Worm (Caenorhabditis elegans) whole organism, L1 larva: ENCODE results near the gene Y6G8.6.
A peak's percentile ranks its signal among the peaks of the same experiment; 100 is the strongest.

Experiments
- ama-1 ChIP-seq: fragments of 150-350 bp; optimal IDR thresholded peaks from 2 replicates; lab custom pipeline; 2014
- egl-27 ChIP-seq, 2 experiments: fragments of 150-350 bp in 1 of 2; sonication (generic microtip); optimal IDR thresholded peaks; 3 replicates each; lab custom pipeline; 2017 to 2018; ENCODE audit warnings: missing biosample characterization in 2 of 2, missing genetic modification characterization in 2 of 2, missing genetic modification reagents in 2 of 2
- elt-2 ChIP-seq: sonication (generic microtip); optimal IDR thresholded peaks from 2 replicates; lab custom pipeline; 2016; ENCODE audit warnings: missing genetic modification characterization, mild to moderate bottlenecking, inconsistent platforms, missing compliant biosample characterization, missing genetic modification reagents
- grh-1 ChIP-seq: fragments of 200-800 bp; sonication (Bioruptor generic); IDR thresholded peaks from 2 replicates; pipeline ENCODE4 v1.3.6; 2022; ENCODE audit warnings: missing genetic modification reagents, missing genetic modification characterization, missing compliant biosample characterization
- isw-1 ChIP-seq: fragments of 200-800 bp; sonication (Bioruptor generic); IDR thresholded peaks from 2 replicates; pipeline ENCODE4 v1.3.6; 2022; ENCODE audit warnings: missing genetic modification characterization, missing compliant biosample characterization
- lin-15B ChIP-seq: fragments of 150-350 bp; sonication (generic microtip); optimal IDR thresholded peaks from 3 replicates; lab custom pipeline; 2014; ENCODE audit warnings: missing biosample characterization, missing genetic modification characterization
- lin-35 ChIP-seq, 2 experiments: fragments of 150-350 bp; optimal IDR thresholded peaks; 2 replicates each; lab custom pipeline; 2014; ENCODE audit warnings: missing biosample characterization in 2 of 2, missing genetic modification characterization in 2 of 2, missing genetic modification reagents in 2 of 2
- mdl-1 ChIP-seq, 2 experiments: fragments of 150-350 bp; optimal IDR thresholded peaks; 2 replicates each; lab custom pipeline; 2014 to 2017; ENCODE audit warnings: missing biosample characterization in 2 of 2, missing genetic modification characterization in 2 of 2, inconsistent platforms in 1 of 2
- skn-1 ChIP-seq: fragments of 150-350 bp; optimal IDR thresholded peaks from 2 replicates; lab custom pipeline; 2014; ENCODE audit warnings: missing biosample characterization, missing genetic modification characterization
- snpc-4 ChIP-seq: fragments of 150-350 bp; optimal IDR thresholded peaks from 2 replicates; lab custom pipeline; 2014; ENCODE audit warnings: missing biosample characterization, missing genetic modification characterization
- swsn-7 ChIP-seq: sonication (generic microtip); optimal IDR thresholded peaks from 2 replicates; lab custom pipeline; 2016; ENCODE audit warnings: missing genetic modification characterization, missing compliant biosample characterization
- tbx-2 ChIP-seq: sonication (generic microtip); optimal IDR thresholded peaks from 2 replicates; lab custom pipeline; 2016; ENCODE audit warnings: missing genetic modification characterization, missing compliant biosample characterization
- unc-130 ChIP-seq: fragments of 150-350 bp; optimal IDR thresholded peaks from 2 replicates; lab custom pipeline; 2017; ENCODE audit warnings: missing biosample characterization, missing genetic modification characterization, inconsistent platforms
- ztf-4 ChIP-seq: fragments of 150-350 bp; optimal IDR thresholded peaks from 2 replicates; lab custom pipeline; 2014; ENCODE audit warnings: missing biosample characterization, missing genetic modification characterization

DNA sequence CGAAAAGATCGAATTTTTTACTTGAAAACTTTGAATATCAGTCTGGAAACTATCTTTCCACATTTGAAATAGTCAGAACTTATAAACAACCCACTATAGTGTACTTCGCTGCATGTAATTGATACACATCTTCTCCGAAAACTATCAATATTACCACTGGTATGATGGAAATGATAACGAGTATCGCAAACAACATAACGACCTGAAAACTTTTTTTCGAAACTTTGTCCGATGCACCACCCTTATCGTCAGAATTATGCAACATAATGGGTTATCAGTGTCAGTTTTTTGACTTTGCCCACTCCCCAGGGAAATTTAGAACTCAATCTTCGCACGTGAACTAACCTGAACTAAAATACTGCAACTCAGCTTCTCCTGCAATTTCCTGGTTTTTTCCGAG is 45.6 kb upstream of the Y6G8.6 start:
- TF ChIP-seq mdl-1 (tag; optimal IDR thresholded peaks at IDR 0.05; lab: Kevin White, UChicago) (no peak), skn-1 (tag; lab: Kevin White, UChicago) (no peak), lin-15B (tag; lab: Kevin White, UChicago) (no peak), snpc-4 (tag; lab: Kevin White, UChicago) (no peak), ama-1 (no peak), tbx-2 (tag; lab: Kevin White, UChicago) (no peak), ztf-4 (tag; lab: Kevin White, UChicago) (no peak), lin-35 (GFP tag; optimal IDR thresholded peaks at IDR 0.05; lab: Kevin White, UChicago) (peak in 1 of 2 experiments; percentile 4), egl-27 (tag; optimal IDR thresholded peaks at IDR 0.05; lab: Kevin White, UChicago) (no peak), elt-2 (tag; lab: Kevin White, UChicago) (peak; percentile 93), swsn-7 (no peak), isw-1 (GFP tag; lab: Robert Waterston, UW) (no peak), grh-1 (no peak), unc-130 (tag; lab: Kevin White, UChicago) (no peak)
